Worm (Caenorhabditis elegans) whole organism, midembryonic: Measurements from ENCODE around the gene cdr-1.

ENCODE experiments used
- T22C8.4 ChIP-seq: fragments of 200-800 bp; sonication (Bioruptor generic); IDR thresholded peaks from 2 replicates; pipeline ENCODE4 v1.3.6; 2022; ENCODE audit warnings: missing genetic modification characterization, missing compliant biosample characterization
- cog-1 ChIP-seq: sonication (generic microtip); optimal IDR thresholded peaks from 2 replicates; lab custom pipeline; 2016; ENCODE audit warnings: missing genetic modification characterization, missing compliant biosample characterization
- flt-1 ChIP-seq: fragments of 200-800 bp; sonication (Bioruptor generic); IDR thresholded peaks from 2 replicates; pipeline ENCODE4 v1.3.6; 2022; ENCODE audit warnings: missing genetic modification characterization, missing compliant biosample characterization
- klf-2 ChIP-seq: fragments of 200-800 bp; sonication (Bioruptor generic); conservative IDR thresholded peaks from 2 replicates; pipeline ENCODE4 v1.3.6; 2022; ENCODE audit warnings: missing genetic modification reagents, missing genetic modification characterization, missing compliant biosample characterization
- med-1 ChIP-seq: sonication (generic microtip); optimal IDR thresholded peaks from 2 replicates; lab custom pipeline; 2017; ENCODE audit warnings: missing genetic modification characterization, mild to moderate bottlenecking, missing compliant biosample characterization, antibody characterized with exemption, missing genetic modification reagents; ENCODE audit not compliant: insufficient read depth
- ref-1 ChIP-seq: fragments of 200-800 bp; sonication (Bioruptor generic); conservative IDR thresholded peaks from 2 replicates; pipeline ENCODE4 v1.3.6; 2022; ENCODE audit warnings: missing genetic modification reagents, missing genetic modification characterization, missing compliant biosample characterization
- ztf-23 ChIP-seq: fragments of 200-800 bp; sonication (Bioruptor generic); IDR thresholded peaks from 2 replicates; pipeline ENCODE4 v1.3.6; 2022; ENCODE audit warnings: missing genetic modification reagents, missing genetic modification characterization, missing compliant biosample characterization
- ztf-29 ChIP-seq: fragments of 200-800 bp; sonication (Bioruptor generic); IDR thresholded peaks from 2 replicates; pipeline ENCODE4 v1.3.6; 2022; ENCODE audit warnings: missing genetic modification reagents, missing genetic modification characterization, missing compliant biosample characterization

ce11 chrV:15884698-15885097 is 36.4 kb upstream of the cdr-1 start, which contains the start of gene oac-42:
- TF ChIP-seq flt-1 (GFP tag; lab: Robert Waterston, UW): no peak
- no peak for TF ChIP-seq ztf-29 (GFP tag; lab: Robert Waterston, UW)
- TF ChIP-seq T22C8.4 (GFP tag; lab: Robert Waterston, UW): no peak
- no peak for TF ChIP-seq ref-1 (GFP tag; lab: Robert Waterston, UW)
- no peak for TF ChIP-seq med-1
- TF ChIP-seq ztf-23 (GFP tag; lab: Robert Waterston, UW): no peak
- TF ChIP-seq klf-2: no peak
- TF ChIP-seq cog-1 (tag; lab: Kevin White, UChicago): no peak
